Fruit fly (Drosophila melanogaster) whole organism, embryonic: ENCODE results near the gene uncNacbeta.

Experiments used
- CG10543 ChIP-seq: fragments of 200-800 bp; sonication (Bioruptor generic); optimal IDR thresholded peaks from 3 replicates; lab custom pipeline; 2017; ENCODE audit warnings: missing biosample characterization, mild to moderate bottlenecking, missing genetic modification characterization, moderate library complexity
- CG11696 ChIP-seq: fragments of 200-800 bp; sonication (Bioruptor generic); IDR thresholded peaks from 2 replicates; pipeline ENCODE4 v1.3.6; 2022; ENCODE audit warnings: missing biosample characterization, missing genetic modification characterization
- CG13296 ChIP-seq: fragments of 200-800 bp; sonication (Bioruptor generic); optimal IDR thresholded peaks from 3 replicates; lab custom pipeline; 2018; ENCODE audit warnings: missing biosample characterization, mild to moderate bottlenecking, missing genetic modification characterization
- CG14710 ChIP-seq: fragments of 200-800 bp; sonication (Bioruptor generic); optimal IDR thresholded peaks from 3 replicates; lab custom pipeline; 2019; ENCODE audit warnings: missing biosample characterization, mild to moderate bottlenecking, missing genetic modification characterization, moderate library complexity
- CG15514 ChIP-seq: fragments of 200-800 bp; sonication (Bioruptor generic); optimal IDR thresholded peaks from 3 replicates; lab custom pipeline; 2017; ENCODE audit warnings: missing biosample characterization, missing genetic modification characterization, mild to moderate bottlenecking, moderate library complexity, missing genetic modification reagents
- CG15601 ChIP-seq: fragments of 200-800 bp; sonication (Bioruptor generic); optimal IDR thresholded peaks from 3 replicates; lab custom pipeline; 2019; ENCODE audit warnings: missing biosample characterization, mild to moderate bottlenecking, missing genetic modification characterization, moderate library complexity
- CG17829 ChIP-seq: fragments of 200-800 bp; optimal IDR thresholded peaks from 2 replicates; lab custom pipeline; 2019; ENCODE audit warnings: missing biosample characterization, mild to moderate bottlenecking, missing genetic modification characterization, moderate library complexity
- CG17912 ChIP-seq: fragments of 200-800 bp; sonication (Bioruptor generic); optimal IDR thresholded peaks from 2 replicates; lab custom pipeline; 2018; ENCODE audit warnings: missing biosample characterization, mild to moderate bottlenecking, missing genetic modification characterization
- CG18476 ChIP-seq: fragments of 200-800 bp; sonication (Bioruptor generic); optimal IDR thresholded peaks from 2 replicates; lab custom pipeline; 2016; ENCODE audit warnings: missing biosample characterization, mild to moderate bottlenecking, missing genetic modification characterization
- CG2199 ChIP-seq: fragments of 200-800 bp; sonication (Bioruptor generic); IDR thresholded peaks from 3 replicates; pipeline ENCODE4 v1.3.6; 2022; ENCODE audit warnings: missing biosample characterization, missing genetic modification characterization
- CG31365 ChIP-seq: fragments of 200-800 bp; sonication (Bioruptor generic); optimal IDR thresholded peaks from 2 replicates; lab custom pipeline; 2018; ENCODE audit warnings: missing biosample characterization, mild to moderate bottlenecking, missing genetic modification characterization
- CG6175 ChIP-seq: fragments of 200-800 bp; sonication (Bioruptor generic); IDR thresholded peaks from 3 replicates; pipeline ENCODE4 v1.3.6; 2022; ENCODE audit warnings: missing biosample characterization, missing genetic modification characterization
- CG6654 ChIP-seq: fragments of 200-800 bp; sonication (Bioruptor generic); optimal IDR thresholded peaks from 2 replicates; lab custom pipeline; 2017; ENCODE audit warnings: missing biosample characterization, mild to moderate bottlenecking, missing genetic modification characterization
- CG6683 ChIP-seq: fragments of 200-800 bp; sonication (Bioruptor generic); optimal IDR thresholded peaks from 2 replicates; lab custom pipeline; 2017; ENCODE audit warnings: missing biosample characterization, mild to moderate bottlenecking, missing genetic modification characterization, missing genetic modification reagents
- CG8359 ChIP-seq: fragments of 200-800 bp; sonication (Bioruptor generic); optimal IDR thresholded peaks from 2 replicates; lab custom pipeline; 2017; ENCODE audit warnings: missing biosample characterization, mild to moderate bottlenecking, missing genetic modification characterization, borderline replicate concordance
- CG9876 ChIP-seq: fragments of 200-800 bp; sonication (Bioruptor generic); optimal IDR thresholded peaks from 2 replicates; lab custom pipeline; 2016; ENCODE audit warnings: missing biosample characterization, missing genetic modification characterization
- Camta ChIP-seq: fragments of 200-800 bp; sonication (Bioruptor generic); optimal IDR thresholded peaks from 2 replicates; lab custom pipeline; 2016; ENCODE audit warnings: missing biosample characterization, missing genetic modification characterization
- HmgD ChIP-seq: fragments of 200-800 bp; sonication (Bioruptor generic); optimal IDR thresholded peaks from 3 replicates; lab custom pipeline; 2016; ENCODE audit warnings: missing biosample characterization, missing genetic modification characterization
- Hsf ChIP-seq: fragments of 200-800 bp; sonication (Bioruptor generic); optimal IDR thresholded peaks from 3 replicates; lab custom pipeline; 2016; ENCODE audit warnings: missing biosample characterization, missing genetic modification characterization
- Kr ChIP-seq: fragments of 200-800 bp; sonication (Bioruptor generic); optimal IDR thresholded peaks from 2 replicates; lab custom pipeline; 2017; ENCODE audit warnings: missing biosample characterization, mild to moderate bottlenecking, missing genetic modification characterization
- Lpt ChIP-seq: fragments of >200 bp; optimal IDR thresholded peaks from 2 replicates; lab custom pipeline; 2018; ENCODE audit warnings: missing biosample characterization, missing genetic modification characterization
- Mad ChIP-seq: fragments of 200-800 bp; sonication (Bioruptor generic); optimal IDR thresholded peaks from 2 replicates; lab custom pipeline; 2016; ENCODE audit warnings: missing biosample characterization, missing genetic modification characterization
- NFAT ChIP-seq: fragments of 200-800 bp; sonication (Bioruptor generic); IDR thresholded peaks from 2 replicates; pipeline ENCODE4 v1.3.6; 2022; ENCODE audit warnings: missing biosample characterization, missing genetic modification characterization
- Optix ChIP-seq: fragments of 200-800 bp; sonication (Bioruptor generic); IDR thresholded peaks from 3 replicates; pipeline ENCODE4 v1.3.6; 2022; ENCODE audit warnings: missing biosample characterization, missing genetic modification characterization
- Sry-β ChIP-seq: fragments of 200-800 bp; sonication (Bioruptor generic); optimal IDR thresholded peaks from 2 replicates; lab custom pipeline; 2018; ENCODE audit warnings: missing biosample characterization, mild to moderate bottlenecking, missing genetic modification characterization, moderate library complexity
- Taf1 ChIP-seq: fragments of 200-800 bp; sonication (Bioruptor generic); IDR thresholded peaks from 2 replicates; pipeline ENCODE4 v1.3.6; 2022; ENCODE audit warnings: missing biosample characterization, missing genetic modification characterization
- Trl ChIP-seq, 3 experiments: fragments of >200 bp in 2 of 3; fragments of 200-800 bp in 1 of 3; sonication (Bioruptor generic) in 1 of 3; optimal IDR thresholded peaks; 2 replicates in 1 of 3; 3 replicates in 2 of 3; lab custom pipeline; 2016 to 2017; ENCODE audit warnings: missing biosample characterization in 1 of 3, missing genetic modification characterization in 1 of 3
- ab ChIP-seq: fragments of 200-800 bp; sonication (Bioruptor generic); optimal IDR thresholded peaks from 2 replicates; lab custom pipeline; 2016; ENCODE audit warnings: missing biosample characterization, missing genetic modification characterization
- abd-A ChIP-seq: fragments of 200-800 bp; sonication (Bioruptor generic); optimal IDR thresholded peaks from 3 replicates; lab custom pipeline; 2019; ENCODE audit warnings: missing biosample characterization, mild to moderate bottlenecking, missing genetic modification characterization, moderate library complexity
- bab2 ChIP-seq: fragments of 200-800 bp; sonication (Bioruptor generic); optimal IDR thresholded peaks from 2 replicates; lab custom pipeline; 2016; ENCODE audit warnings: missing biosample characterization, missing genetic modification characterization
- chinmo ChIP-seq: fragments of 200-800 bp; sonication (Bioruptor generic); IDR thresholded peaks from 4 replicates; pipeline ENCODE4 v1.3.6; 2022; ENCODE audit warnings: missing biosample characterization, missing genetic modification characterization; ENCODE audit not compliant: partially characterized antibody
- danr ChIP-seq: fragments of 200-800 bp; sonication (Bioruptor generic); IDR thresholded peaks from 2 replicates; pipeline ENCODE4 v1.3.6; 2022; ENCODE audit warnings: missing biosample characterization, missing genetic modification characterization
- gcm ChIP-seq: fragments of 200-800 bp; sonication (Bioruptor generic); optimal IDR thresholded peaks from 2 replicates; lab custom pipeline; 2019; ENCODE audit warnings: missing biosample characterization, mild to moderate bottlenecking, missing genetic modification characterization, moderate library complexity
- grn ChIP-seq: fragments of 200-800 bp; sonication (Bioruptor generic); optimal IDR thresholded peaks from 3 replicates; lab custom pipeline; 2017; ENCODE audit warnings: missing biosample characterization, missing genetic modification characterization
- gro ChIP-seq: fragments of 200-800 bp; sonication (Bioruptor generic); optimal IDR thresholded peaks from 2 replicates; lab custom pipeline; 2016; ENCODE audit warnings: missing biosample characterization, missing genetic modification characterization
- h ChIP-seq: fragments of >200 bp; optimal IDR thresholded peaks from 2 replicates; lab custom pipeline; 2017
- jumu ChIP-seq: fragments of 200-800 bp; sonication (Bioruptor generic); optimal IDR thresholded peaks from 3 replicates; lab custom pipeline; 2016; ENCODE audit warnings: missing biosample characterization, missing genetic modification characterization
- ken ChIP-seq: fragments of 200-800 bp; sonication (Bioruptor generic); IDR thresholded peaks from 3 replicates; pipeline ENCODE4 v1.3.6; 2022; ENCODE audit warnings: missing biosample characterization, missing genetic modification characterization
- klu ChIP-seq: fragments of 200-800 bp; sonication (Bioruptor generic); IDR thresholded peaks from 2 replicates; pipeline ENCODE4 v1.3.6; 2022; ENCODE audit warnings: missing biosample characterization, missing genetic modification characterization
- kni ChIP-seq: fragments of 200-800 bp; sonication (Bioruptor generic); optimal IDR thresholded peaks from 3 replicates; lab custom pipeline; 2017; ENCODE audit warnings: mild to moderate bottlenecking, missing biosample characterization, missing genetic modification reagents, missing genetic modification characterization
- knrl ChIP-seq: fragments of 200-800 bp; sonication (Bioruptor generic); IDR thresholded peaks from 3 replicates; pipeline ENCODE4 v1.3.6; 2022; ENCODE audit warnings: missing biosample characterization, missing genetic modification characterization; ENCODE audit not compliant: partially characterized antibody
- lov ChIP-seq, 2 experiments: fragments of 200-800 bp in 1 of 2; fragments of >200 bp in 1 of 2; sonication (Bioruptor generic) in 1 of 2; IDR thresholded peaks in 1 of 2; optimal IDR thresholded peaks in 1 of 2; 2 replicates in 1 of 2; 3 replicates in 1 of 2; pipeline versions ENCODE4 v1.3.6 to Lab custom; 2017 to 2022; ENCODE audit warnings: missing biosample characterization in 1 of 2, missing genetic modification characterization in 1 of 2
- onecut ChIP-seq: fragments of 200-800 bp; sonication (Bioruptor generic); IDR thresholded peaks from 2 replicates; pipeline ENCODE4 v1.3.6; 2022; ENCODE audit warnings: missing biosample characterization, missing genetic modification characterization
- repo ChIP-seq: fragments of 200-800 bp; sonication (Bioruptor generic); optimal IDR thresholded peaks from 2 replicates; lab custom pipeline; 2016; ENCODE audit warnings: missing biosample characterization, missing genetic modification characterization
- scrt ChIP-seq: fragments of 200-800 bp; sonication (Bioruptor generic); optimal IDR thresholded peaks from 2 replicates; lab custom pipeline; 2018; ENCODE audit warnings: missing biosample characterization, mild to moderate bottlenecking, missing genetic modification characterization, moderate library complexity
- slbo ChIP-seq: fragments of 200-800 bp; sonication (Bioruptor generic); IDR thresholded peaks from 2 replicates; pipeline ENCODE4 v1.3.6; 2022; ENCODE audit warnings: missing biosample characterization, missing genetic modification characterization
- tin ChIP-seq: fragments of 200-800 bp; sonication (Bioruptor generic); optimal IDR thresholded peaks from 3 replicates; lab custom pipeline; 2016; ENCODE audit warnings: missing biosample characterization, missing genetic modification characterization
- toy ChIP-seq: fragments of 200-800 bp; sonication (Bioruptor generic); IDR thresholded peaks from 2 replicates; pipeline ENCODE4 v1.3.6; 2022; ENCODE audit warnings: missing biosample characterization, missing genetic modification characterization
- tup ChIP-seq: fragments of 200-800 bp; sonication (Bioruptor generic); optimal IDR thresholded peaks from 2 replicates; lab custom pipeline; 2016; ENCODE audit warnings: missing biosample characterization, mild to moderate bottlenecking, missing genetic modification characterization, moderate library complexity

Gene uncNacbeta

DNA sequence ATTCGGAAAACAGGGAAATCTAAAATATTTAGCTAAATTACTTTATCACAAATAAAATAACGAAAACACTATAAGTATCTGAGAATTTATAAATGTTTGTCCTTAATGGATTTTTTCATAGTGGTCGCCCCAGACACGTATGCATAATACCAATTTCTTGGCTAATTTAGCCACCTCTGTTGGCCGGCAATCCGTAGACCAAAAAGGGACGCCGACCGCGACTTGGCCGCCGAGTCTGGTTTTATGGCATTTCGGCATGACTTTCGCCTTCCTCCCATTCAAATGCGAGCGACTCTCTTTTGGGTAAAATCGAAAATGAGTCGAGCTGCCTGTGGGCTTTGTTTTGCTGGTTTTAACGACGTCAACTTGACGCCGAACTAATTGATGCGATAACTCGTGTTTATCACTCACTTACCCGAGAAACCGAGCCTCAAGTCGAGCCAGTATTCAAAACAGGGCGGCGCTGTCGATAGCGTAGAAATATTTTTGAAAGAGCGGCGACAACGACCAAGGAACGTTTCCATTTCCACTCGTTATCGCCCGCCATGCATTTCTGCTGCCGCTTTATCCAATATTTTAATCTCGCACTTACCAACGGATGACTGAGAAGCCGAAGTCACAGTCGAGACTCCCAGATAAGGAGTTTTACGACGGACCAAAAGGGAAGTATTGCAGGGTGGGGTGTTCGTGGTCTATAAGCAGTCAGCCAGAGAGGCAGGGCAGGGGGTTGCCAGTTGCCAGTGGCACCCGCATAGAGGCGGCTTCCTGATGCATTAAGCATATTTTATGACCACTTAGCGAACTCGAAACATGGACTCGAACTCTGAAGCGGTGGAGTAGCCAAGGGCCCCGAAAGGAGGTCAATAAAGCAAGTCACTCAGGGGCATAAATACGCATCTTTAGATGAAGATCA is 44.4 kb downstream of the uncNacbeta start (continued):
- TF ChIP-seq HmgD (GFP tag; lab: Kevin White, UChicago) (no peak), gro (GFP tag; lab: Kevin White, UChicago) (no peak), CG17829 (tag; lab: Kevin White, UChicago) (peak; percentile 2), CG8359 (GFP tag; lab: Kevin White, UChicago) (no peak), CG6175 (no peak), repo (GFP tag; lab: Kevin White, UChicago) (no peak), scrt (no peak), CG11696 (no peak), h (lab: Kevin White, UChicago) (no peak), Kr (GFP tag; lab: Kevin White, UChicago) (peak; percentile 1), Taf1 (GFP tag; lab: Robert Waterston, UW) (no peak), ken (GFP tag; lab: Robert Waterston, UW) (no peak), Mad (GFP tag; lab: Kevin White, UChicago) (no peak), onecut (GFP tag; lab: Robert Waterston, UW) (no peak), Hsf (GFP tag; lab: Kevin White, UChicago) (no peak), abd-A (tag; lab: Kevin White, UChicago) (peak; percentile 38), Lpt (no peak), ab (GFP tag; lab: Kevin White, UChicago) (no peak), gcm (GFP tag; lab: Kevin White, UChicago) (peak; percentile 58), toy (GFP tag; lab: Robert Waterston, UW) (no peak), grn (GFP tag; lab: Kevin White, UChicago) (peak; percentile 92), Camta (no peak), CG15514 (GFP tag; lab: Kevin White, UChicago) (no peak), bab2 (GFP tag; lab: Kevin White, UChicago) (no peak), CG17912 (GFP tag; lab: Kevin White, UChicago) (no peak), Sry-β (GFP tag; lab: Kevin White, UChicago) (no peak), Optix (GFP tag; lab: Robert Waterston, UW) (no peak), knrl (GFP tag; lab: Robert Waterston, UW) (no peak), lov (optimal IDR thresholded peaks at IDR 0.05; lab: Kevin White, UChicago) (no peak), lov (GFP tag; IDR thresholded peaks at IDR 0.05; lab: Robert Waterston, UW) (0 out of 3 replicates have a peak, but pooled peaks have one; percentile 34), CG2199 (0 out of 3 replicates have a peak, but pooled peaks have one; percentile 57), slbo (GFP tag; lab: Robert Waterston, UW) (no peak), CG10543 (no peak), kni (GFP tag; lab: Kevin White, UChicago) (peak; percentile 7), CG18476 (no peak), klu (GFP tag; lab: Robert Waterston, UW) (no peak), CG13296 (GFP tag; lab: Kevin White, UChicago) (no peak), CG9876 (GFP tag; lab: Kevin White, UChicago) (no peak), CG6654 (GFP tag; lab: Kevin White, UChicago) (no peak), tin (GFP tag; lab: Kevin White, UChicago) (no peak), NFAT (no peak), CG6683 (GFP tag; lab: Kevin White, UChicago) (no peak), Trl (optimal IDR thresholded peaks at IDR 0.05; lab: Kevin White, UChicago) (no peak), Trl (GFP tag; optimal IDR thresholded peaks at IDR 0.05; lab: Kevin White, UChicago) (no peak), CG15601 (tag; lab: Kevin White, UChicago) (no peak), danr (GFP tag; lab: Robert Waterston, UW) (no peak), CG14710 (tag; lab: Kevin White, UChicago) (no peak), tup (GFP tag; lab: Kevin White, UChicago) (peak; percentile 57), jumu (GFP tag; lab: Kevin White, UChicago) (no peak), chinmo (0 out of 4 replicates have a peak, but pooled peaks have one; percentile 49), CG31365 (tag; lab: Kevin White, UChicago) (no peak)
